Worm (Caenorhabditis elegans): ENCODE measurements around the gene F26G1.11.

Gene F26G1.11

ce11 chrII:4759835-4760234 is 17.1 kb upstream of the F26G1.11 start:
- TF ChIP-seq eyg-1 (tag; optimal IDR thresholded peaks at IDR 0.05) (no peak), rnt-1 (tag; optimal IDR thresholded peaks at IDR 0.05) (no peak), elt-4 (tag; optimal IDR thresholded peaks at IDR 0.05) (no peak), sox-2 (GFP tag; IDR thresholded peaks at IDR 0.05) (no peak), hlh-6 (tag; optimal IDR thresholded peaks at IDR 0.05) (no peak), ceh-30 (tag; optimal IDR thresholded peaks at IDR 0.05) (no peak), T23F11.4 (GFP tag; optimal IDR thresholded peaks at IDR 0.05) (no peak), odd-2 (tag; optimal IDR thresholded peaks at IDR 0.05) (no peak), dve-1 (tag; optimal IDR thresholded peaks at IDR 0.05) (no peak), K02D7.2 (tag; optimal IDR thresholded peaks at IDR 0.05) (no peak), ceh-19 (GFP tag; optimal IDR thresholded peaks at IDR 0.05) (no peak), ceh-9 (tag; optimal IDR thresholded peaks at IDR 0.05) (no peak), pag-3 (tag; optimal IDR thresholded peaks at IDR 0.05; ENCODE audit: borderline replicate concordance) (no peak), ceh-2 (tag; optimal IDR thresholded peaks at IDR 0.05) (no peak), pha-4 (tag; optimal IDR thresholded peaks at IDR 0.05) (no peak), nfya-1 (tag; optimal IDR thresholded peaks at IDR 0.05) (no peak)

ce11 chrII:4761020-4761419 is 15.9 kb upstream of the F26G1.11 start:
- no peak for TF ChIP-seq fax-1 (tag; optimal IDR thresholded peaks at IDR 0.05)
- TF ChIP-seq ahr-1 (tag; optimal IDR thresholded peaks at IDR 0.05), result no peak
- TF ChIP-seq sox-2 (GFP tag; IDR thresholded peaks at IDR 0.05), result no peak
- TF ChIP-seq dmd-4 (tag; optimal IDR thresholded peaks at IDR 0.05; ENCODE audit: borderline replicate concordance), result no peak
- TF ChIP-seq pha-2 (tag; optimal IDR thresholded peaks at IDR 0.05), result no peak
- TF ChIP-seq tbx-7 (tag; optimal IDR thresholded peaks at IDR 0.05), result no peak
- no peak for TF ChIP-seq hlh-6 (tag; optimal IDR thresholded peaks at IDR 0.05)
- TF ChIP-seq ceh-48 (tag; optimal IDR thresholded peaks at IDR 0.05), result no peak

- no peak for TF ChIP-seq ceh-2 (tag; optimal IDR thresholded peaks at IDR 0.05)
- no peak for TF ChIP-seq ceh-34 (tag; optimal IDR thresholded peaks at IDR 0.05)
- TF ChIP-seq C38D4.7 (GFP tag; optimal IDR thresholded peaks at IDR 0.05), result no peak
- no peak for TF ChIP-seq ama-1 (optimal IDR thresholded peaks at IDR 0.05)
- no peak for TF ChIP-seq sdc-2 (tag; optimal IDR thresholded peaks at IDR 0.05)
- TF ChIP-seq ceh-14 (tag; optimal IDR thresholded peaks at IDR 0.05), result no peak
Measured at ce11 chrII:4762574-4763285, 14.2 kb upstream of the F26G1.11 start, which contains the start of gene F26G1.2. Gene F26G1.2, plus strand, starts transcription at chrII:4763081.

ce11 chrII:4766284-4766683 is 10.7 kb upstream of the F26G1.11 start, which contains the start of gene ttm-2:
Gene ttm-2, minus strand, starts transcription at chrII:4766384.
- no peak for TF ChIP-seq fkh-6 (tag; optimal IDR thresholded peaks at IDR 0.05)
- no peak for TF ChIP-seq ceh-14 (tag; optimal IDR thresholded peaks at IDR 0.05)
- TF ChIP-seq sox-2 (GFP tag; IDR thresholded peaks at IDR 0.05), result no peak
- no peak for TF ChIP-seq ceh-34 (tag; optimal IDR thresholded peaks at IDR 0.05)
- TF ChIP-seq tbx-2 (tag; optimal IDR thresholded peaks at IDR 0.05), result no peak
- TF ChIP-seq hlh-13 (GFP tag; optimal IDR thresholded peaks at IDR 0.05), result no peak
- TF ChIP-seq pha-4 (tag; optimal IDR thresholded peaks at IDR 0.05), result no peak

- no peak for TF ChIP-seq ceh-6 (GFP tag; optimal IDR thresholded peaks at IDR 0.05)
- TF ChIP-seq nhr-11 (tag; optimal IDR thresholded peaks at IDR 0.05), result no peak
- no peak for TF ChIP-seq lim-6 (tag; optimal IDR thresholded peaks at IDR 0.05)
- TF ChIP-seq ztf-16 (tag; optimal IDR thresholded peaks at IDR 0.05), result no peak
- TF ChIP-seq fkh-10 (GFP tag; optimal IDR thresholded peaks at IDR 0.05), result no peak
- TF ChIP-seq npax-4 (tag; optimal IDR thresholded peaks at IDR 0.05), result no peak
- TF ChIP-seq pros-1 (tag; optimal IDR thresholded peaks at IDR 0.05), result no peak
- no peak for TF ChIP-seq unc-86 (tag; optimal IDR thresholded peaks at IDR 0.05)
- TF ChIP-seq tbx-2 (tag; optimal IDR thresholded peaks at IDR 0.05), result no peak
- no peak for TF ChIP-seq ceh-45 (GFP tag; IDR thresholded peaks at IDR 0.05)
- no peak for TF ChIP-seq ama-1 (optimal IDR thresholded peaks at IDR 0.05)
- no peak for TF ChIP-seq tbx-7 (tag; optimal IDR thresholded peaks at IDR 0.05)
- no peak for TF ChIP-seq ceh-22 (tag; optimal IDR thresholded peaks at IDR 0.05)
- no peak for TF ChIP-seq sox-2 (GFP tag; IDR thresholded peaks at IDR 0.05)
- TF ChIP-seq dmd-4 (tag; optimal IDR thresholded peaks at IDR 0.05; ENCODE audit: borderline replicate concordance), result no peak
- no peak for TF ChIP-seq dve-1 (tag; optimal IDR thresholded peaks at IDR 0.05)
- no peak for TF ChIP-seq ceh-9 (tag; optimal IDR thresholded peaks at IDR 0.05)
Measured at ce11 chrII:4767612-4768011, 9.3 kb upstream of the F26G1.11 start.

All from whole organism, late embryonic.